Worm (Caenorhabditis elegans) whole organism, midembryonic: ENCODE measurements around the gene str-19.
"Not testable (repeated sequence)": the region's sequence is repeated elsewhere in the genome, so short reads cannot be mapped to it uniquely, and the experiment has no call there.

Source experiments
- T22C8.4 ChIP-seq: fragments of 200-800 bp; sonication (Bioruptor generic); IDR thresholded peaks from 2 replicates; pipeline ENCODE4 v1.3.6; 2022; ENCODE audit warnings: missing genetic modification characterization, missing compliant biosample characterization
- cog-1 ChIP-seq: sonication (generic microtip); optimal IDR thresholded peaks from 2 replicates; lab custom pipeline; 2016; ENCODE audit warnings: missing genetic modification characterization, missing compliant biosample characterization
- flt-1 ChIP-seq: fragments of 200-800 bp; sonication (Bioruptor generic); IDR thresholded peaks from 2 replicates; pipeline ENCODE4 v1.3.6; 2022; ENCODE audit warnings: missing genetic modification characterization, missing compliant biosample characterization
- klf-2 ChIP-seq: fragments of 200-800 bp; sonication (Bioruptor generic); conservative IDR thresholded peaks from 2 replicates; pipeline ENCODE4 v1.3.6; 2022; ENCODE audit warnings: missing genetic modification reagents, missing genetic modification characterization, missing compliant biosample characterization
- med-1 ChIP-seq: sonication (generic microtip); optimal IDR thresholded peaks from 2 replicates; lab custom pipeline; 2017; ENCODE audit warnings: missing genetic modification characterization, mild to moderate bottlenecking, missing compliant biosample characterization, antibody characterized with exemption, missing genetic modification reagents; ENCODE audit not compliant: insufficient read depth
- ref-1 ChIP-seq: fragments of 200-800 bp; sonication (Bioruptor generic); conservative IDR thresholded peaks from 2 replicates; pipeline ENCODE4 v1.3.6; 2022; ENCODE audit warnings: missing genetic modification reagents, missing genetic modification characterization, missing compliant biosample characterization
- tab-1 ChIP-seq: fragments of 200-800 bp; sonication (Bioruptor generic); IDR thresholded peaks from 2 replicates; pipeline ENCODE4 v1.3.6; 2022; ENCODE audit warnings: missing genetic modification characterization, missing compliant biosample characterization
- ztf-23 ChIP-seq: fragments of 200-800 bp; sonication (Bioruptor generic); IDR thresholded peaks from 2 replicates; pipeline ENCODE4 v1.3.6; 2022; ENCODE audit warnings: missing genetic modification reagents, missing genetic modification characterization, missing compliant biosample characterization
- ztf-29 ChIP-seq: fragments of 200-800 bp; sonication (Bioruptor generic); IDR thresholded peaks from 2 replicates; pipeline ENCODE4 v1.3.6; 2022; ENCODE audit warnings: missing genetic modification reagents, missing genetic modification characterization, missing compliant biosample characterization

Gene str-19

DNA sequence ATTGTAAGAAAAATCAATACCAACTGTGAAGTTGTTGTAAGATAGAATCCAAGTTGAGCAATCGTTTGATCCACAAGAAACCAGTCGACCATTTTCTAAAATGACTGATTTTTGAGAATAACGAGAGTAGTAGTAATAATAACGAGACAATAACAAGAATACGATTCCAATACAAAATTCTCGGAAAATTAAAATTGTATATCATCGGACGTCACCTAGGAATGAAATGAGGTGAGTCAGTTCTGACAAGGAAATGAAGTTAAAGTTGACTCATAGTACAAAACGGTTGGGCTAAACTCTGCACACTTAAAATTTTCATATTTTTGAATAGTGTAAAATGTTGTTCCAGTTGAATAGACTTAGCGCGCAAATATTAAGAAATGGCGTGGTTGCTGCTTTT is at the start of gene str-19:
TSS of gene str-19 (minus strand) at position 101 of the 400 bp plus-strand sequence.
- not testable (repeated sequence) for TF ChIP-seq ztf-23; klf-2 (GFP tag; lab: Robert Waterston, UW); tab-1 (GFP tag; lab: Robert Waterston, UW)

DNA sequence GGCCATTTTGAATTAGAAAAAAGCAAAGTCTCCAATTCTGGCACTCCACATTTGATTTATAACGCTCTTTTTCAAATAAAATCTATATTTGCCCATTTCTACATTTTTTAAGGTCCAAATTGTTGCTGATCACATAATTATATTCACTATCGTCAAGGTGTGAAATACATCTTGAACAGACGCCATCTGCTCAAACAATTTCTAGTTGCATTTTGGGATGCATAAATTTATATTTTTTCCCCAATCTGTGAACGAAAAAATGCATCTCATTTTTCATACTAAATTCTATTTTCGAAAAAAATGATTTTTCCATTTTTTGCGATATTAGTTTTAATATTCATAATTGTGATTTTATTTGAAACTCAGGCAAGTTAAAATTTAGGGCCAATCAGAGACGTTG is 49.0 kb upstream of the str-19 start, which contains the start of gene T26E4.7:
TSS of gene T26E4.7 (plus strand) at position 301 of the 400 bp plus-strand sequence.
- TF ChIP-seq ref-1 (GFP tag; lab: Robert Waterston, UW) (no peak), med-1 (no peak), ztf-23 (no peak), flt-1 (GFP tag; lab: Robert Waterston, UW) (no peak), tab-1 (GFP tag; lab: Robert Waterston, UW) (no peak), ztf-29 (GFP tag; lab: Robert Waterston, UW) (no peak), klf-2 (GFP tag; lab: Robert Waterston, UW) (no peak), T22C8.4 (GFP tag; lab: Robert Waterston, UW) (no peak), cog-1 (tag; lab: Kevin White, UChicago) (no peak)

DNA sequence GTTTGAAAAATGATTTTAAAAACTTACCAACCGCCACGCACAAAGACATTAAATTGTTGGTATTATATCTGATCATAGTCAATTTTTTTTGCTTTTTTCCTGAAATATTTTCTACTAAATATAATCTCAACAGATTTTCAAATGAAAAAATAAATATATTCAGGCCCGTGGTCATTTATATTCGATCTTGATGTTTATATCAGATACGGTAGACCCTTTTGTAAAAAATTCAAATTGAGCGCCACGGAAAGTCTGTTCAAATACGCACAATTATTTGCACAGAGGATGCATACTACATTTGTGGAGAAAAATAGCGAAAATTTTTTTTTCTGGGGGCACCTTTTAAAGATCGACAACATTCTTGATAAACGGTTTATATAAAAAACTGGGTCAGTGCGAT is 48.1 kb upstream of the str-19 start, which contains the start of gene T26E4.4:
TSS of gene T26E4.4 (minus strand) at position 101 of the 400 bp plus-strand sequence.
- no peak for TF ChIP-seq cog-1 (tag; lab: Kevin White, UChicago)

ce11 chrV:15782494-15782893 is 38.2 kb upstream of the str-19 start, which contains the start of gene T26E4.3:
T26E4.3 (plus strand) TSS chrV:15782794.
- TF ChIP-seq ref-1 (GFP tag; lab: Robert Waterston, UW), result no peak
- no peak for TF ChIP-seq cog-1 (tag; lab: Kevin White, UChicago)
- no peak for TF ChIP-seq med-1
- TF ChIP-seq T22C8.4 (GFP tag; lab: Robert Waterston, UW), result no peak
- no peak for TF ChIP-seq ztf-29 (GFP tag; lab: Robert Waterston, UW)
- TF ChIP-seq klf-2 (GFP tag; lab: Robert Waterston, UW), result no peak
- no peak for TF ChIP-seq ztf-23
- no peak for TF ChIP-seq flt-1 (GFP tag; lab: Robert Waterston, UW)
- TF ChIP-seq tab-1 (GFP tag; lab: Robert Waterston, UW), result no peak

- TF ChIP-seq flt-1 (GFP tag; lab: Robert Waterston, UW), result no peak
- TF ChIP-seq tab-1 (GFP tag; lab: Robert Waterston, UW), result no peak
- TF ChIP-seq ref-1 (GFP tag; lab: Robert Waterston, UW), result no peak
- TF ChIP-seq T22C8.4 (GFP tag; lab: Robert Waterston, UW), result no peak
- no peak for TF ChIP-seq ztf-29 (GFP tag; lab: Robert Waterston, UW)
- TF ChIP-seq cog-1 (tag; lab: Kevin White, UChicago), result no peak
- no peak for TF ChIP-seq klf-2 (GFP tag; lab: Robert Waterston, UW)
- TF ChIP-seq med-1, result no peak
- TF ChIP-seq ztf-23, result no peak
Observed at ce11 chrV:15781086-15781485, 36.8 kb upstream of the str-19 start, which contains the start of gene T26E4.2. T26E4.2 (plus strand) TSS chrV:15781386.

DNA sequence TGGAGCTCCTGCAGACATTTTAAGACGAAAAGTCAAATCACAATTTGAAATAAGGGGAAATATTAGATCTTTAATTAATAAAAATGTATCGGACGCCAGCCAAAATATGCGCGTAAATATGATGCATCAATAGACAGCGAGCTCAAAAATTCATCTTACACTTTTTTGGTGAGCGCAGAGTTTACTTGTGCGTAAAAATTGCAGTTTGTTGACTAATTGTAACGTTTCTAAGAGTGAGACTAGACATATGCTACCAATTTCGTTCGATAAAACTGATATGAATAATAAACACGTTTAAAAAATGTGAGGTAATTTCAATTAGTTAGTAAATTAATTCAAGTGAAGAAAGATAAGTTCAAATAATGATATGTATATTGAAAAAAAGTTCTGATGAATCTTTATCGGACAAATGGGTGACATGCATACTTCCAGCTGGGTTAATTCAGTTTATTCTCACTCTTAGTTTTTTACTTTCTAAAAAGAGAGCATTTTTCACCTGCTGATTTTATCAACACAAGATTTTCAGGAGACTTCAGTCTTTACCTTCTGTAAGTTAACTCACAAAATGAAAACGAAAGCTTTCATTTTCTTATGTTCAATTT is 35.0 kb upstream of the str-19 start, which contains the start of the genes nhr-285 and irld-52:
TSS of gene nhr-285 (minus strand) at position 101 of the 602 bp plus-strand sequence.
TSS of gene irld-52 (plus strand) at position 552 of the 602 bp plus-strand sequence.
- TF ChIP-seq flt-1 (GFP tag; lab: Robert Waterston, UW) (no peak), med-1 (no peak), klf-2 (GFP tag; lab: Robert Waterston, UW) (no peak), cog-1 (tag; lab: Kevin White, UChicago) (no peak), tab-1 (GFP tag; lab: Robert Waterston, UW) (no peak), ref-1 (GFP tag; lab: Robert Waterston, UW) (no peak), T22C8.4 (GFP tag; lab: Robert Waterston, UW) (no peak), ztf-23 (no peak), ztf-29 (GFP tag; lab: Robert Waterston, UW) (no peak)

- no peak for TF ChIP-seq tab-1 (GFP tag; lab: Robert Waterston, UW)
- no peak for TF ChIP-seq T22C8.4 (GFP tag; lab: Robert Waterston, UW)
- TF ChIP-seq cog-1 (tag; lab: Kevin White, UChicago), result no peak
- no peak for TF ChIP-seq med-1
- no peak for TF ChIP-seq klf-2 (GFP tag; lab: Robert Waterston, UW)
- TF ChIP-seq ztf-29 (GFP tag; lab: Robert Waterston, UW), result no peak
- TF ChIP-seq ztf-23, result no peak
- no peak for TF ChIP-seq ref-1 (GFP tag; lab: Robert Waterston, UW)
- no peak for TF ChIP-seq flt-1 (GFP tag; lab: Robert Waterston, UW)
Observed at ce11 chrV:15776651-15777050, 32.4 kb upstream of the str-19 start, which contains the start of gene nhr-283. nhr-283 (minus strand) TSS chrV:15776751.

DNA sequence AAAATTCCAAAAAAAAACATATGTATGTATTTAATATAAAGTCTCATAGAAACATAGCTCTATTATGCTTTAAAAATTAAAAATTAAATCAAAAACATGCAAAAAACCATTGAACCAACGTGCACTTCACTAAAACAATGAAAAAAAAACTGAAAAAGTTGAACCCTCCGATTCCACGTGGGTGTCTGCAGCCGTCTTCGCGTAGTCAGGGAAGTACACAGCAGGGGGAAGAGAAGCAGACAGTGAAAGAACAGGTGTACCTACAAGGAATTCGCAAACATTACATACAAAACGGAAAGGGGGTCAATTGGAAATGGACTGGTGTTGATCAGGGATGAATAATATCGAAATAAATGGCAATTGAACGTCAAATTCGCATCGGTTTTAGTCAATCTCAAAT is 29.7 kb upstream of the str-19 start:
- no peak for TF ChIP-seq med-1

DNA sequence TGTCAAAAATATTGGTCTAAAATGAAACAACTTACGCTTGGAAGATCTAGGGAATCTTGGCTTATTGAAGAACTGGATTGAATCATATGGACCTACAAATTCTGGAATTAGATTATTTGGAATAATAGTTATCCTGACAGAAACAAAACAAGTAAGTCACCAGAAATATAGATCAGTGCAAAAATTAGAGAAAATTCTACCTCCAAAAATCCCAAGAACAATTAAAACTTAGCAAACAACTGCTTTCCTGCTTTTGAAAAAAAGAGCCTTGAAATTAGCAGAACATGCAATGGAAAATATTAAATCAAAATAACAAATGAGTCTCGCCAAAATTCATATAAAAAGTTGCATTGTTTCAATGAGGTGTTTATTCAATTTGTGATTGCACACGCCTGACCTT is 28.9 kb upstream of the str-19 start, which contains the start of gene nhr-60:
TSS of gene nhr-60 (minus strand) at position 101 of the 400 bp plus-strand sequence.
- TF ChIP-seq ztf-23 (no peak), ztf-29 (GFP tag; lab: Robert Waterston, UW) (no peak), klf-2 (GFP tag; lab: Robert Waterston, UW) (no peak), cog-1 (tag; lab: Kevin White, UChicago) (no peak), tab-1 (GFP tag; lab: Robert Waterston, UW) (no peak), T22C8.4 (GFP tag; lab: Robert Waterston, UW) (no peak), flt-1 (GFP tag; lab: Robert Waterston, UW) (no peak), med-1 (no peak), ref-1 (GFP tag; lab: Robert Waterston, UW) (no peak)

DNA sequence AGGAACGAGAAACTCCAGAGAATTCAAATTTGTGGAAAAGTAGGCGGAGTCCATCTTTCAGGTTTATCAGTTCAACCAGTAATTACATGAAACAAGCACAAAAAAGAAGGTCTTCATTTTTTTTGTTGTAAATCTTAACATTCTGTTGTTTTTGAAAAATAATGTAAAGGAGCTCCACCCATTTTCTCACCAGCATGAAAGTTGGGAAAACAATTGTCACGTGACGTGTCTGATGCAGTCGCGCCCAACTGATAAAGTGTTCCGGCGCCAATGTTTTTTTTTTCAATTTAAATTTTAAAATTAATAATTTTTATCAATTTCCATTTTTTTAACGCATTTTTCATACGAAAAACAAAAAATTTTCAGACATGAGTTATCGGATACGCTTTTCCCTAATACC is 24.8 kb upstream of the str-19 start, which contains the start of gene F57A10.4:
TSS of gene F57A10.4 (plus strand) at position 367 of the 400 bp plus-strand sequence.
- TF ChIP-seq cog-1 (tag; lab: Kevin White, UChicago) (no peak), tab-1 (GFP tag; lab: Robert Waterston, UW) (no peak), T22C8.4 (GFP tag; lab: Robert Waterston, UW) (no peak), ztf-23 (no peak)
